Fruit fly (Drosophila melanogaster) whole organism: ENCODE results near the gene Gr93d.

Experiments
- Dll ChIP-seq: fragments of >200 bp; optimal IDR thresholded peaks from 2 replicates; lab custom pipeline; 2017
- pan ChIP-seq: fragments of >200 bp; optimal IDR thresholded peaks from 2 replicates; lab custom pipeline; 2017
- psq ChIP-seq: fragments of >200 bp; optimal IDR thresholded peaks from 2 replicates; lab custom pipeline; 2017
- usp ChIP-seq: fragments of >200 bp; optimal IDR thresholded peaks from 2 replicates; lab custom pipeline; 2017; ENCODE audit warnings: missing biosample characterization, missing genetic modification characterization, mixed read lengths

- no peak for TF ChIP-seq psq (lab: Kevin White, UChicago)
- TF ChIP-seq pan, result no peak
- no peak for TF ChIP-seq Dll (lab: Kevin White, UChicago)
- TF ChIP-seq usp (GFP tag; lab: Kevin White, UChicago), result no peak
Observed at dm6 chr3R:21873439-21873838, 27.0 kb upstream of the Gr93d start, which contains the start of gene CG31178.
